Worm (Caenorhabditis elegans) whole organism, L4 larva: ENCODE results near the gene sto-2.
A peak's percentile ranks its signal among the peaks of the same experiment; 100 is the strongest.

Experiments used
- D1046.2 ChIP-seq: fragments of 200-800 bp; sonication (Bioruptor generic); IDR thresholded peaks from 2 replicates; pipeline ENCODE4 v1.3.6; 2022; ENCODE audit warnings: missing genetic modification characterization, missing compliant biosample characterization
- F10B5.3 ChIP-seq: sonication (generic microtip); optimal IDR thresholded peaks from 2 replicates; lab custom pipeline; 2016; ENCODE audit warnings: mild to moderate bottlenecking, missing genetic modification characterization, missing compliant biosample characterization
- F26F4.8 ChIP-seq: fragments of 200-800 bp; sonication (Bioruptor generic); conservative IDR thresholded peaks from 2 replicates; pipeline ENCODE4 v1.3.6; 2022; ENCODE audit warnings: missing genetic modification characterization, missing compliant biosample characterization
- F37D6.2 ChIP-seq: sonication (generic microtip); optimal IDR thresholded peaks from 2 replicates; lab custom pipeline; 2016; ENCODE audit warnings: mild to moderate bottlenecking, missing genetic modification characterization, missing compliant biosample characterization
- F44E2.7 ChIP-seq: fragments of 200-800 bp; sonication (Bioruptor generic); IDR thresholded peaks from 2 replicates; pipeline ENCODE4 v2.1.2; 2022; ENCODE audit warnings: missing genetic modification characterization, missing compliant biosample characterization
- R02D3.7 ChIP-seq: fragments of 150-350 bp; sonication (generic microtip); optimal IDR thresholded peaks from 3 replicates; lab custom pipeline; 2014; ENCODE audit warnings: missing biosample characterization, missing genetic modification characterization
- T20F7.1 ChIP-seq: fragments of 200-800 bp; sonication (Bioruptor generic); optimal IDR thresholded peaks from 2 replicates; lab custom pipeline; 2018; ENCODE audit warnings: mild to moderate bottlenecking, missing genetic modification characterization, missing compliant biosample characterization
- T26A8.4 ChIP-seq: fragments of 200-800 bp; sonication (Bioruptor generic); IDR thresholded peaks from 2 replicates; pipeline ENCODE4 v1.3.6; 2022; ENCODE audit warnings: missing genetic modification characterization, missing compliant biosample characterization
- Y48G9A.11 ChIP-seq: fragments of 200-800 bp; sonication (Bioruptor generic); IDR thresholded peaks from 2 replicates; pipeline ENCODE4 v1.3.6; 2022; ENCODE audit warnings: missing genetic modification reagents, missing genetic modification characterization, missing compliant biosample characterization
- aha-1 ChIP-seq: fragments of 150-350 bp; peaks from one replicate; lab custom pipeline; 2014; ENCODE audit warnings: missing biosample characterization, missing genetic modification characterization
- aly-2 ChIP-seq: sonication (generic microtip); optimal IDR thresholded peaks from 2 replicates; lab custom pipeline; 2018; ENCODE audit warnings: missing biosample characterization, missing genetic modification characterization
- ama-1 ChIP-seq: fragments of 150-350 bp; optimal IDR thresholded peaks from 2 replicates; lab custom pipeline; 2014; ENCODE audit warnings: inconsistent platforms, mixed read lengths
- arid-1 ChIP-seq: fragments of 200-800 bp; sonication (Bioruptor generic); conservative IDR thresholded peaks from 2 replicates; pipeline ENCODE4 v1.3.6; 2022; ENCODE audit warnings: missing genetic modification reagents, missing genetic modification characterization, missing compliant biosample characterization
- attf-4 ChIP-seq: sonication (generic microtip); optimal IDR thresholded peaks from 3 replicates; lab custom pipeline; 2017; ENCODE audit warnings: missing biosample characterization, missing genetic modification characterization
- ceh-28 ChIP-seq: fragments of 150-350 bp; optimal IDR thresholded peaks from 2 replicates; lab custom pipeline; 2014; ENCODE audit warnings: missing biosample characterization, missing genetic modification reagents, missing genetic modification characterization
- ceh-32 ChIP-seq: sonication (generic microtip); optimal IDR thresholded peaks from 2 replicates; lab custom pipeline; 2016; ENCODE audit warnings: mild to moderate bottlenecking, missing genetic modification characterization, missing compliant biosample characterization; ENCODE audit not compliant: poor library complexity
- ceh-82 ChIP-seq: sonication (generic microtip); optimal IDR thresholded peaks from 2 replicates; lab custom pipeline; 2017; ENCODE audit warnings: missing biosample characterization, missing genetic modification characterization
- cey-2 ChIP-seq: sonication (generic microtip); optimal IDR thresholded peaks from 3 replicates; lab custom pipeline; 2017; ENCODE audit warnings: missing genetic modification characterization, mild to moderate bottlenecking, missing compliant biosample characterization, antibody characterized with exemption, borderline replicate concordance; ENCODE audit not compliant: insufficient read depth
- ctbp-1 ChIP-seq: fragments of 200-800 bp; sonication (Bioruptor generic); IDR thresholded peaks from 2 replicates; pipeline ENCODE4 v1.3.6; 2022; ENCODE audit warnings: missing genetic modification reagents, missing genetic modification characterization, missing compliant biosample characterization
- daf-12 ChIP-seq: fragments of 150-350 bp; optimal IDR thresholded peaks from 2 replicates; lab custom pipeline; 2014; ENCODE audit warnings: missing biosample characterization, missing genetic modification reagents, missing genetic modification characterization
- daf-16 ChIP-seq, 3 experiments: sonication (generic microtip); optimal IDR thresholded peaks; 2 replicates each; lab custom pipeline; 2016 to 2017; ENCODE audit warnings: missing genetic modification characterization in 3 of 3, missing genetic modification reagents in 3 of 3, mild to moderate bottlenecking in 2 of 3, missing compliant biosample characterization in 2 of 3, missing biosample characterization in 1 of 3, moderate library complexity in 1 of 3
- dmd-6 ChIP-seq: fragments of 200-800 bp; sonication (Bioruptor generic); IDR thresholded peaks from 2 replicates; pipeline ENCODE4 v1.3.6; 2022; ENCODE audit warnings: missing genetic modification reagents, missing genetic modification characterization, missing compliant biosample characterization
- dmd-8 ChIP-seq: fragments of 200-800 bp; sonication (Bioruptor generic); IDR thresholded peaks from 2 replicates; pipeline ENCODE4 v1.3.6; 2022; ENCODE audit warnings: missing genetic modification characterization, missing compliant biosample characterization
- dpl-1 ChIP-seq: fragments of 150-350 bp; optimal IDR thresholded peaks from 2 replicates; lab custom pipeline; 2014; ENCODE audit warnings: missing biosample characterization, missing genetic modification reagents, missing genetic modification characterization
- duxl-1 ChIP-seq: sonication (generic microtip); optimal IDR thresholded peaks from 2 replicates; lab custom pipeline; 2016; ENCODE audit warnings: mild to moderate bottlenecking, missing genetic modification characterization, moderate library complexity, missing compliant biosample characterization; ENCODE audit not compliant: poor library complexity
- egl-43 ChIP-seq: fragments of 200-800 bp; sonication (Bioruptor generic); IDR thresholded peaks from 2 replicates; pipeline ENCODE4 v1.3.6; 2022; ENCODE audit warnings: missing genetic modification reagents, missing genetic modification characterization, missing compliant biosample characterization
- fkh-10 ChIP-seq: fragments of 150-350 bp; optimal IDR thresholded peaks from 2 replicates; lab custom pipeline; 2014; ENCODE audit warnings: missing biosample characterization, missing genetic modification reagents, missing genetic modification characterization
- fos-1 ChIP-seq: fragments of 150-350 bp; optimal IDR thresholded peaks from 2 replicates; lab custom pipeline; 2014; ENCODE audit warnings: missing biosample characterization, missing genetic modification characterization
- gei-8 ChIP-seq: fragments of 200-800 bp; sonication (Bioruptor generic); optimal IDR thresholded peaks from 2 replicates; lab custom pipeline; 2018; ENCODE audit warnings: mild to moderate bottlenecking, missing genetic modification characterization, missing compliant biosample characterization
- hlh-11 ChIP-seq: fragments of 200-800 bp; sonication (Bioruptor generic); optimal IDR thresholded peaks from 2 replicates; lab custom pipeline; 2018; ENCODE audit warnings: mild to moderate bottlenecking, missing genetic modification characterization, missing compliant biosample characterization
- hlh-30 ChIP-seq: sonication (generic microtip); optimal IDR thresholded peaks from 2 replicates; lab custom pipeline; 2017; ENCODE audit warnings: antibody characterized with exemption, mild to moderate bottlenecking, missing genetic modification characterization, missing compliant biosample characterization; ENCODE audit not compliant: insufficient read depth
- hmg-1.1 ChIP-seq: fragments of 200-800 bp; sonication (Bioruptor generic); IDR thresholded peaks from 2 replicates; pipeline ENCODE4 v1.3.6; 2022; ENCODE audit warnings: missing genetic modification reagents, missing genetic modification characterization, missing compliant biosample characterization
- lin-1 ChIP-seq: fragments of 200-800 bp; sonication (Bioruptor generic); IDR thresholded peaks from 2 replicates; pipeline ENCODE4 v1.3.6; 2022; ENCODE audit warnings: missing genetic modification reagents, missing genetic modification characterization, missing compliant biosample characterization
- lin-38 ChIP-seq: fragments of 200-800 bp; sonication (Bioruptor generic); IDR thresholded peaks from 2 replicates; pipeline ENCODE4 v1.3.6; 2022; ENCODE audit warnings: missing genetic modification reagents, missing genetic modification characterization, missing compliant biosample characterization
- lir-3 ChIP-seq: sonication (generic microtip); optimal IDR thresholded peaks from 2 replicates; lab custom pipeline; 2016; ENCODE audit warnings: mild to moderate bottlenecking, missing genetic modification characterization, missing compliant biosample characterization
- mep-1 ChIP-seq: fragments of 150-350 bp; sonication (generic microtip); optimal IDR thresholded peaks from 3 replicates; lab custom pipeline; 2014; ENCODE audit warnings: missing biosample characterization, missing genetic modification characterization
- mes-2 ChIP-seq: sonication (generic microtip); optimal IDR thresholded peaks from 2 replicates; lab custom pipeline; 2016; ENCODE audit warnings: missing genotype, mild to moderate bottlenecking, missing genetic modification characterization, missing compliant biosample characterization; ENCODE audit not compliant: poor library complexity, severe bottlenecking
- nhr-6 ChIP-seq: fragments of 150-350 bp; optimal IDR thresholded peaks from 2 replicates; lab custom pipeline; 2014; ENCODE audit warnings: missing biosample characterization, missing genetic modification characterization
- nhr-77 ChIP-seq: fragments of 150-350 bp; optimal IDR thresholded peaks from 2 replicates; lab custom pipeline; 2014; ENCODE audit warnings: missing biosample characterization, missing genetic modification characterization
- pha-4 ChIP-seq, 2 experiments: fragments of 150-350 bp in 1 of 2; fragments of 200-800 bp in 1 of 2; sonication (Bioruptor generic) in 1 of 2; IDR thresholded peaks in 1 of 2; optimal IDR thresholded peaks in 1 of 2; 2 replicates each; pipeline versions ENCODE4 v1.3.6 to Lab custom; 2014 to 2022; ENCODE audit warnings: missing genetic modification characterization in 2 of 2, missing genetic modification reagents in 2 of 2, missing biosample characterization in 1 of 2, missing compliant biosample characterization in 1 of 2
- php-3 ChIP-seq: fragments of 200-800 bp; sonication (Bioruptor generic); IDR thresholded peaks from 2 replicates; pipeline ENCODE4 v1.3.6; 2022; ENCODE audit warnings: missing genetic modification reagents, missing genetic modification characterization, missing compliant biosample characterization
- pqm-1 ChIP-seq: sonication (generic microtip); optimal IDR thresholded peaks from 2 replicates; lab custom pipeline; 2017; ENCODE audit warnings: missing biosample characterization, missing genetic modification characterization
- rbr-2 ChIP-seq: sonication (generic microtip); optimal IDR thresholded peaks from 2 replicates; lab custom pipeline; 2016; ENCODE audit warnings: missing genotype, missing genetic modification characterization, missing compliant biosample characterization
- snpc-1.2 ChIP-seq: fragments of 200-800 bp; sonication (Bioruptor generic); IDR thresholded peaks from 2 replicates; pipeline ENCODE4 v1.3.6; 2022; ENCODE audit warnings: missing genetic modification reagents, missing genetic modification characterization, missing compliant biosample characterization
- unc-130 ChIP-seq: sonication (generic microtip); optimal IDR thresholded peaks from 2 replicates; lab custom pipeline; 2016; ENCODE audit warnings: missing genetic modification reagents, missing genetic modification characterization, missing compliant biosample characterization
- unc-62 ChIP-seq, 3 experiments: fragments of 150-350 bp in 1 of 3; sonication (generic microtip); optimal IDR thresholded peaks in 2 of 3; peaks in 1 of 3; 1 replicate in 1 of 3; 2 replicates in 2 of 3; lab custom pipeline; 2014 to 2017; ENCODE audit warnings: missing biosample characterization in 3 of 3, missing genetic modification characterization in 3 of 3, missing genetic modification reagents in 3 of 3, missing genotype in 1 of 3
- zip-2 ChIP-seq: fragments of 150-350 bp; optimal IDR thresholded peaks from 2 replicates; lab custom pipeline; 2014; ENCODE audit warnings: missing biosample characterization, missing genetic modification characterization

The sto-2 gene

ce11 chrX:5279674-5280073, 43.5 kb downstream of the sto-2 start, which contains the start of gene rga-8:
rga-8 (minus strand) TSS chrX:5279774.
- TF ChIP-seq cey-2 (tag; lab: Kevin White, UChicago) (no peak), unc-62 (GFP tag; optimal IDR thresholded peaks at IDR 0.05 in 1 of 2; lab: Kevin White, UChicago) (peak in 1 of 2 experiments; percentile 1), unc-62 (tag; optimal IDR thresholded peaks at IDR 0.05; lab: Kevin White, UChicago) (no peak)

- TF ChIP-seq nhr-6 (tag; lab: Kevin White, UChicago) (peak; percentile 11), pha-4 (GFP tag; IDR thresholded peaks at IDR 0.05; lab: Robert Waterston, UW) (no peak), pha-4 (tag; optimal IDR thresholded peaks at IDR 0.05; lab: Kevin White, UChicago) (no peak), pqm-1 (tag; lab: Kevin White, UChicago) (peak; percentile 15), dpl-1 (GFP tag; lab: Kevin White, UChicago) (peak; percentile 34), snpc-1.2 (GFP tag; lab: Robert Waterston, UW) (no peak), egl-43 (GFP tag; lab: Robert Waterston, UW) (no peak), dmd-6 (GFP tag; lab: Robert Waterston, UW) (peak; percentile 60), T20F7.1 (GFP tag; lab: Kevin White, UChicago) (peak; percentile 96), ceh-28 (tag; lab: Kevin White, UChicago) (no peak), R02D3.7 (tag; lab: Kevin White, UChicago) (peak; percentile 36), attf-4 (tag; lab: Kevin White, UChicago) (no peak), hlh-30 (tag; lab: Kevin White, UChicago) (peak; percentile 71), unc-130 (GFP tag; lab: Kevin White, UChicago) (no peak), F37D6.2 (tag; lab: Kevin White, UChicago) (no peak), nhr-77 (peak; percentile 22), lin-38 (no peak), F26F4.8 (GFP tag; lab: Robert Waterston, UW) (no peak), ceh-82 (tag; lab: Kevin White, UChicago) (no peak), daf-12 (tag; lab: Kevin White, UChicago) (no peak), php-3 (peak; percentile 53; the same call in 1 of the 2 replicates), aly-2 (tag; lab: Kevin White, UChicago) (no peak), daf-16 (GFP tag; optimal IDR thresholded peaks at IDR 0.05; lab: Kevin White, UChicago) (no peak), daf-16 (tag; optimal IDR thresholded peaks at IDR 0.05; lab: Kevin White, UChicago) (peak; percentile 86), ceh-32 (tag; lab: Kevin White, UChicago) (no peak), zip-2 (tag; lab: Kevin White, UChicago) (no peak), D1046.2 (GFP tag; lab: Robert Waterston, UW) (no peak), ctbp-1 (GFP tag; lab: Robert Waterston, UW) (0 out of 2 replicates have a peak, but pooled peaks have one; percentile 20), ama-1 (no peak), aha-1 (tag; lab: Kevin White, UChicago) (peak; percentile 27), F10B5.3 (tag; lab: Kevin White, UChicago) (no peak), hlh-11 (peak; percentile 76), arid-1 (no peak), lin-1 (GFP tag; lab: Robert Waterston, UW) (no peak), gei-8 (GFP tag; lab: Kevin White, UChicago) (no peak), lir-3 (no peak), mes-2 (peak; percentile 53), mep-1 (tag; lab: Kevin White, UChicago) (peak; percentile 51), fkh-10 (GFP tag; lab: Kevin White, UChicago) (no peak), hmg-1.1 (no peak), F44E2.7 (GFP tag; lab: Robert Waterston, UW) (no peak), T26A8.4 (GFP tag; lab: Robert Waterston, UW) (0 out of 2 replicates have a peak, but pooled peaks have one; percentile 32), fos-1 (tag; lab: Kevin White, UChicago) (no peak), dmd-8 (GFP tag; lab: Robert Waterston, UW) (no peak), rbr-2 (tag; lab: Kevin White, UChicago) (no peak), duxl-1 (tag; lab: Kevin White, UChicago) (peak; percentile 2), unc-62 (GFP tag; optimal IDR thresholded peaks at IDR 0.05 in 1 of 2; lab: Kevin White, UChicago) (peak in 1 of 2 experiments; percentile 96), unc-62 (tag; optimal IDR thresholded peaks at IDR 0.05; lab: Kevin White, UChicago) (no peak), Y48G9A.11 (GFP tag; lab: Robert Waterston, UW) (no peak)
Measured at ce11 chrX:5279170-5279635, 44.0 kb downstream of the sto-2 start, which contains the start of gene Y34B4A.2. Y34B4A.2 (plus strand) TSS chrX:5279497.
